Fruit fly (Drosophila melanogaster) whole organism, embryonic: ENCODE data around the gene PIG-U.

ENCODE experiments used
- Atf6 ChIP-seq: fragments of 200-800 bp; sonication (Bioruptor generic); IDR thresholded peaks from 2 replicates; pipeline ENCODE4 v1.3.6; 2022; ENCODE audit warnings: missing biosample characterization, missing genetic modification characterization
- Awh ChIP-seq: fragments of 200-800 bp; sonication (Bioruptor generic); IDR thresholded peaks from 2 replicates; pipeline ENCODE4, ENCODE4 v1.3.6; 2022; ENCODE audit warnings: missing biosample characterization, missing genetic modification characterization
- B-H1 ChIP-seq: fragments of 200-800 bp; sonication (Bioruptor generic); IDR thresholded peaks from 3 replicates; pipeline ENCODE4 v1.3.6; 2022; ENCODE audit warnings: missing biosample characterization, missing genetic modification characterization
- CG12942 ChIP-seq: fragments of 200-800 bp; sonication (Bioruptor generic); optimal IDR thresholded peaks from 3 replicates; lab custom pipeline; 2016; ENCODE audit warnings: missing biosample characterization, missing genetic modification characterization
- CG13424 ChIP-seq: fragments of 200-800 bp; sonication (Bioruptor generic); optimal IDR thresholded peaks from 2 replicates; lab custom pipeline; 2019; ENCODE audit warnings: missing biosample characterization, mild to moderate bottlenecking, missing genetic modification characterization, moderate library complexity
- CG15479 ChIP-seq: fragments of 200-800 bp; sonication (Bioruptor generic); optimal IDR thresholded peaks from 3 replicates; lab custom pipeline; 2019; ENCODE audit warnings: missing biosample characterization, mild to moderate bottlenecking, missing genetic modification characterization, moderate library complexity
- CG1603 ChIP-seq: fragments of 200-800 bp; sonication (Bioruptor generic); optimal IDR thresholded peaks from 2 replicates; lab custom pipeline; 2019; ENCODE audit warnings: missing biosample characterization, mild to moderate bottlenecking, missing genetic modification characterization, moderate library complexity
- CG17568 ChIP-seq: fragments of 200-800 bp; sonication (Bioruptor generic); optimal IDR thresholded peaks from 2 replicates; lab custom pipeline; 2018; ENCODE audit warnings: missing biosample characterization, mild to moderate bottlenecking, missing genetic modification characterization, moderate library complexity
- CG1792 ChIP-seq: fragments of 200-800 bp; sonication (Bioruptor generic); optimal IDR thresholded peaks from 2 replicates; lab custom pipeline; 2016; ENCODE audit warnings: missing biosample characterization, missing genetic modification characterization
- CG3163 ChIP-seq: fragments of 200-800 bp; sonication (Bioruptor generic); optimal IDR thresholded peaks from 3 replicates; lab custom pipeline; 2016; ENCODE audit warnings: missing biosample characterization, missing genetic modification characterization
- CG33213 ChIP-seq: fragments of 200-800 bp; sonication (Bioruptor generic); optimal IDR thresholded peaks from 3 replicates; lab custom pipeline; 2016; ENCODE audit warnings: missing biosample characterization, missing genetic modification characterization
- CG4404 ChIP-seq: fragments of 200-800 bp; sonication (Bioruptor generic); IDR thresholded peaks from 2 replicates; pipeline ENCODE4 v1.3.6; 2022; ENCODE audit warnings: missing biosample characterization, missing genetic modification characterization
- CG4820 ChIP-seq: fragments of 200-800 bp; sonication (Bioruptor generic); optimal IDR thresholded peaks from 3 replicates; lab custom pipeline; 2016; ENCODE audit warnings: missing biosample characterization, missing genetic modification characterization
- CG7271 ChIP-seq: fragments of 200-800 bp; sonication (Bioruptor generic); optimal IDR thresholded peaks from 2 replicates; lab custom pipeline; 2018; ENCODE audit warnings: missing biosample characterization, mild to moderate bottlenecking, missing genetic modification characterization, moderate library complexity
- CG7357 ChIP-seq: fragments of 200-800 bp; sonication (Bioruptor generic); IDR thresholded peaks from 3 replicates; pipeline ENCODE4 v1.3.6; 2022; ENCODE audit warnings: missing biosample characterization, missing genetic modification characterization
- CHES-1-like ChIP-seq: fragments of 200-800 bp; sonication (Bioruptor generic); optimal IDR thresholded peaks from 2 replicates; lab custom pipeline; 2016; ENCODE audit warnings: missing biosample characterization, missing genetic modification characterization
- Gug ChIP-seq: fragments of 200-800 bp; sonication (Bioruptor generic); IDR thresholded peaks from 4 replicates; pipeline ENCODE4 v1.3.6; 2022; ENCODE audit warnings: missing biosample characterization, missing genetic modification characterization
- H15 ChIP-seq: fragments of 200-800 bp; sonication (Bioruptor generic); IDR thresholded peaks from 3 replicates; pipeline ENCODE4 v1.3.6; 2022; ENCODE audit warnings: missing biosample characterization, missing genetic modification characterization
- HLHmδ ChIP-seq: fragments of 200-800 bp; sonication (Bioruptor generic); optimal IDR thresholded peaks from 2 replicates; lab custom pipeline; 2018; ENCODE audit warnings: missing biosample characterization, mild to moderate bottlenecking, missing genetic modification characterization, moderate library complexity
- HmgZ ChIP-seq: fragments of 200-800 bp; sonication (Bioruptor generic); optimal IDR thresholded peaks from 2 replicates; lab custom pipeline; 2018; ENCODE audit warnings: missing biosample characterization, mild to moderate bottlenecking, missing genetic modification characterization
- Nf-YB ChIP-seq: fragments of 200-800 bp; sonication (Bioruptor generic); optimal IDR thresholded peaks from 3 replicates; lab custom pipeline; 2019; ENCODE audit warnings: missing biosample characterization, mild to moderate bottlenecking, missing genetic modification characterization, moderate library complexity
- Poxn ChIP-seq: fragments of 200-800 bp; sonication (Bioruptor generic); IDR thresholded peaks from 2 replicates; pipeline ENCODE4 v1.3.6; 2022; ENCODE audit warnings: missing biosample characterization, missing genetic modification characterization
- Taf1 ChIP-seq: fragments of 200-800 bp; sonication (Bioruptor generic); IDR thresholded peaks from 2 replicates; pipeline ENCODE4 v1.3.6; 2022; ENCODE audit warnings: missing biosample characterization, missing genetic modification characterization
- Vsx1 ChIP-seq: fragments of 200-800 bp; sonication (Bioruptor generic); optimal IDR thresholded peaks from 2 replicates; lab custom pipeline; 2017; ENCODE audit warnings: missing biosample characterization, mild to moderate bottlenecking, missing genetic modification characterization, missing genetic modification reagents
- az2 ChIP-seq: fragments of 200-800 bp; sonication (Bioruptor generic); optimal IDR thresholded peaks from 3 replicates; lab custom pipeline; 2016; ENCODE audit warnings: missing biosample characterization, missing genetic modification characterization
- br ChIP-seq: fragments of >200 bp; optimal IDR thresholded peaks from 2 replicates; lab custom pipeline; 2017
- btn ChIP-seq: fragments of 200-800 bp; sonication (Bioruptor generic); optimal IDR thresholded peaks from 2 replicates; lab custom pipeline; 2016; ENCODE audit warnings: missing biosample characterization, missing genetic modification characterization
- cad ChIP-seq: fragments of >200 bp; optimal IDR thresholded peaks from 2 replicates; lab custom pipeline; 2017; ENCODE audit warnings: missing biosample characterization, missing genetic modification characterization
- chn ChIP-seq: fragments of 200-800 bp; sonication (Bioruptor generic); optimal IDR thresholded peaks from 2 replicates; lab custom pipeline; 2016; ENCODE audit warnings: missing biosample characterization, missing genetic modification characterization
- dan ChIP-seq: fragments of 200-800 bp; sonication (Bioruptor generic); IDR thresholded peaks from 2 replicates; pipeline ENCODE4 v1.3.6; 2022; ENCODE audit warnings: missing biosample characterization, missing genetic modification characterization
- dimm ChIP-seq: fragments of 200-800 bp; sonication (Bioruptor generic); IDR thresholded peaks from 2 replicates; pipeline ENCODE4 v1.3.6; 2022; ENCODE audit warnings: missing biosample characterization, missing genetic modification characterization
- exex ChIP-seq: fragments of 200-800 bp; sonication (Bioruptor generic); optimal IDR thresholded peaks from 4 replicates; lab custom pipeline; 2018; ENCODE audit warnings: missing biosample characterization, mild to moderate bottlenecking, missing genetic modification characterization, moderate library complexity
- gem ChIP-seq: fragments of 200-800 bp; sonication (Bioruptor generic); optimal IDR thresholded peaks from 2 replicates; lab custom pipeline; 2019; ENCODE audit warnings: missing biosample characterization, mild to moderate bottlenecking, missing genetic modification characterization, moderate library complexity
- gsb ChIP-seq: fragments of 200-800 bp; sonication (Bioruptor generic); IDR thresholded peaks from 2 replicates; pipeline ENCODE4 v1.3.6; 2022; ENCODE audit warnings: missing biosample characterization, missing genetic modification characterization
- gsb-n ChIP-seq: fragments of 200-800 bp; sonication (Bioruptor generic); optimal IDR thresholded peaks from 3 replicates; lab custom pipeline; 2018; ENCODE audit warnings: missing biosample characterization, mild to moderate bottlenecking, missing genetic modification characterization
- hb ChIP-seq: fragments of 200-800 bp; sonication (Bioruptor generic); IDR thresholded peaks from 3 replicates; pipeline ENCODE4 v1.3.6; 2022; ENCODE audit warnings: missing biosample characterization, missing genetic modification characterization; ENCODE audit not compliant: partially characterized antibody
- her ChIP-seq: fragments of 200-800 bp; sonication (Bioruptor generic); optimal IDR thresholded peaks from 2 replicates; lab custom pipeline; 2016; ENCODE audit warnings: missing biosample characterization, missing genetic modification characterization
- hth ChIP-seq: fragments of >200 bp; optimal IDR thresholded peaks from 2 replicates; lab custom pipeline; 2017; ENCODE audit warnings: inconsistent platforms
- lmd ChIP-seq: fragments of 200-800 bp; sonication (Bioruptor generic); IDR thresholded peaks from 2 replicates; pipeline ENCODE4 v1.3.6; 2022; ENCODE audit warnings: missing biosample characterization, missing genetic modification characterization
- onecut ChIP-seq: fragments of 200-800 bp; sonication (Bioruptor generic); IDR thresholded peaks from 2 replicates; pipeline ENCODE4 v1.3.6; 2022; ENCODE audit warnings: missing biosample characterization, missing genetic modification characterization
- org-1 ChIP-seq: fragments of 200-800 bp; sonication (Bioruptor generic); optimal IDR thresholded peaks from 2 replicates; lab custom pipeline; 2017; ENCODE audit warnings: missing biosample characterization, missing genetic modification characterization
- otp ChIP-seq: fragments of 200-800 bp; sonication (Bioruptor generic); IDR thresholded peaks from 3 replicates; pipeline ENCODE4, ENCODE4 v1.3.6; 2022; ENCODE audit warnings: missing biosample characterization, missing genetic modification characterization
- pb ChIP-seq: fragments of 200-800 bp; sonication (Bioruptor generic); optimal IDR thresholded peaks from 3 replicates; lab custom pipeline; 2016; ENCODE audit warnings: missing biosample characterization, missing genetic modification characterization
- sc ChIP-seq, 3 experiments: fragments of >200 bp in 2 of 3; fragments of 200-800 bp in 1 of 3; sonication (Bioruptor generic) in 1 of 3; optimal IDR thresholded peaks; 2 replicates in 2 of 3; 3 replicates in 1 of 3; lab custom pipeline; 2017; ENCODE audit warnings: mild to moderate bottlenecking in 1 of 3, missing biosample characterization in 1 of 3, missing genetic modification characterization in 1 of 3, missing genetic modification reagents in 1 of 3
- stc ChIP-seq: fragments of 200-800 bp; sonication (Bioruptor generic); IDR thresholded peaks from 2 replicates; pipeline ENCODE4 v1.3.6; 2022; ENCODE audit warnings: missing biosample characterization, missing genetic modification characterization
- tap ChIP-seq: fragments of 200-800 bp; optimal IDR thresholded peaks from 3 replicates; lab custom pipeline; 2019; ENCODE audit warnings: missing biosample characterization, mild to moderate bottlenecking, missing genetic modification characterization, moderate library complexity
- tna ChIP-seq: fragments of 200-800 bp; sonication (Bioruptor generic); IDR thresholded peaks from 2 replicates; pipeline ENCODE4 v1.3.6; 2022; ENCODE audit warnings: missing biosample characterization, missing genetic modification characterization; ENCODE audit not compliant: partially characterized antibody
- trem ChIP-seq: fragments of 200-800 bp; optimal IDR thresholded peaks from 3 replicates; lab custom pipeline; 2019; ENCODE audit warnings: missing biosample characterization, mild to moderate bottlenecking, missing genetic modification characterization, moderate library complexity
- vnd ChIP-seq: fragments of 200-800 bp; sonication (Bioruptor generic); IDR thresholded peaks from 3 replicates; pipeline ENCODE4 v1.3.6; 2022; ENCODE audit warnings: missing biosample characterization, missing genetic modification characterization; ENCODE audit not compliant: partially characterized antibody
- z ChIP-seq: fragments of 200-800 bp; sonication (Bioruptor generic); IDR thresholded peaks from 3 replicates; pipeline ENCODE4 v1.3.6; 2022; ENCODE audit warnings: missing biosample characterization, missing genetic modification characterization
- zen2 ChIP-seq: fragments of 200-800 bp; sonication (Bioruptor generic); IDR thresholded peaks from 3 replicates; pipeline ENCODE4 v1.3.6; 2022; ENCODE audit warnings: missing biosample characterization, missing genetic modification characterization; ENCODE audit not compliant: partially characterized antibody
- zfh2 ChIP-seq: fragments of 200-800 bp; sonication (Bioruptor generic); optimal IDR thresholded peaks from 2 replicates; lab custom pipeline; 2016; ENCODE audit warnings: missing biosample characterization, missing genetic modification characterization

Gene PIG-U

dm6 chr2L:8521724-8522309 is 6.9 kb downstream of the PIG-U start, which contains the start of gene Acer (continued):
- no peak for TF ChIP-seq exex (tag; lab: Kevin White, UChicago)
- no peak for TF ChIP-seq stc
- 0 out of 3 replicates have a peak, but pooled peaks have one; percentile 23 for TF ChIP-seq z
- TF ChIP-seq CG7357 (GFP tag; lab: Robert Waterston, UW): no peak
- no peak for TF ChIP-seq CG3163 (GFP tag; lab: Kevin White, UChicago)
- TF ChIP-seq Vsx1 (GFP tag; lab: Kevin White, UChicago): no peak
- TF ChIP-seq onecut (GFP tag; lab: Robert Waterston, UW): peak; percentile 11; the same call in 1 of the 2 replicates
- no peak for TF ChIP-seq chn
- TF ChIP-seq Gug (GFP tag; lab: Robert Waterston, UW): no peak
- peak; percentile 13; the same call in 1 of the 2 replicates for TF ChIP-seq tna (GFP tag; lab: Robert Waterston, UW)
- TF ChIP-seq Atf6 (GFP tag; lab: Robert Waterston, UW): no peak
- peak; percentile 18 for TF ChIP-seq CG13424 (tag; lab: Kevin White, UChicago)
- TF ChIP-seq lmd (GFP tag; lab: Robert Waterston, UW): no peak
- TF ChIP-seq gem: no peak
- no peak for TF ChIP-seq Taf1
- TF ChIP-seq dan (GFP tag; lab: Robert Waterston, UW): no peak
- TF ChIP-seq CG7271 (tag; lab: Kevin White, UChicago): no peak
- TF ChIP-seq vnd (GFP tag; lab: Robert Waterston, UW): no peak
- TF ChIP-seq CG17568 (GFP tag; lab: Kevin White, UChicago): no peak
- no peak for TF ChIP-seq B-H1
- no peak for TF ChIP-seq cad (GFP tag; lab: Kevin White, UChicago)
- no peak for TF ChIP-seq dimm (GFP tag; lab: Robert Waterston, UW)
- TF ChIP-seq sc (optimal IDR thresholded peaks at IDR 0.05; lab: Kevin White, UChicago): no peak
- no peak for TF ChIP-seq sc (GFP tag; optimal IDR thresholded peaks at IDR 0.05; lab: Kevin White, UChicago)
- TF ChIP-seq org-1 (GFP tag; lab: Kevin White, UChicago): no peak
- TF ChIP-seq her (GFP tag; lab: Kevin White, UChicago): peak; percentile 15
- TF ChIP-seq hb (GFP tag; lab: Robert Waterston, UW): no peak
- no peak for TF ChIP-seq HLHmδ (GFP tag; lab: Kevin White, UChicago)
- TF ChIP-seq H15 (GFP tag; lab: Robert Waterston, UW): no peak
- no peak for TF ChIP-seq CG1603
- TF ChIP-seq CG15479 (GFP tag; lab: Kevin White, UChicago): peak; percentile 89
- no peak for TF ChIP-seq otp (GFP tag; lab: Robert Waterston, UW)
- no peak for TF ChIP-seq CG4404 (GFP tag; lab: Robert Waterston, UW)
- no peak for TF ChIP-seq Awh (GFP tag; lab: Robert Waterston, UW)
- TF ChIP-seq Poxn (GFP tag; lab: Robert Waterston, UW): no peak
- TF ChIP-seq br (lab: Kevin White, UChicago): no peak
- TF ChIP-seq az2: no peak
- peak; percentile 5 for TF ChIP-seq Nf-YB (GFP tag; lab: Kevin White, UChicago)
- no peak for TF ChIP-seq CG33213 (GFP tag; lab: Kevin White, UChicago)
- TF ChIP-seq hth (lab: Kevin White, UChicago): no peak
- no peak for TF ChIP-seq zfh2 (GFP tag; lab: Kevin White, UChicago)
- TF ChIP-seq gsb-n (tag; lab: Kevin White, UChicago): no peak
- TF ChIP-seq CHES-1-like (GFP tag; lab: Kevin White, UChicago): no peak
- no peak for TF ChIP-seq pb (GFP tag; lab: Kevin White, UChicago)
- TF ChIP-seq trem (tag; lab: Kevin White, UChicago): peak; percentile 57
- no peak for TF ChIP-seq tap (tag; lab: Kevin White, UChicago)
- peak; percentile 4; the same call in 1 of the 3 replicates for TF ChIP-seq zen2 (GFP tag; lab: Robert Waterston, UW)
- TF ChIP-seq CG1792 (GFP tag; lab: Kevin White, UChicago): peak; percentile 4
- TF ChIP-seq btn: no peak
- TF ChIP-seq HmgZ (tag; lab: Kevin White, UChicago): peak; percentile 13
- no peak for TF ChIP-seq CG4820
- TF ChIP-seq gsb: 0 out of 2 replicates have a peak, but pooled peaks have one; percentile 24
- no peak for TF ChIP-seq CG12942 (GFP tag; lab: Kevin White, UChicago)
